Worm (Caenorhabditis elegans) whole organism, late embryonic: ENCODE results near the gene F13A7.12.

Experiments used
- C38D4.7 ChIP-seq: fragments of 200-800 bp; sonication (Bioruptor generic); optimal IDR thresholded peaks from 2 replicates; lab custom pipeline; 2018; ENCODE audit warnings: mild to moderate bottlenecking, missing genetic modification characterization, moderate library complexity, missing compliant biosample characterization
- T23F11.4 ChIP-seq: fragments of 200-800 bp; sonication (Bioruptor generic); optimal IDR thresholded peaks from 2 replicates; lab custom pipeline; 2018; ENCODE audit warnings: mild to moderate bottlenecking, missing genetic modification characterization, missing compliant biosample characterization
- ahr-1 ChIP-seq: sonication (generic microtip); optimal IDR thresholded peaks from 2 replicates; lab custom pipeline; 2016; ENCODE audit warnings: missing genetic modification characterization, missing compliant biosample characterization
- ama-1 ChIP-seq: fragments of 150-350 bp; optimal IDR thresholded peaks from 2 replicates; lab custom pipeline; 2014
- ceh-14 ChIP-seq: sonication (generic microtip); optimal IDR thresholded peaks from 2 replicates; lab custom pipeline; 2016; ENCODE audit warnings: missing genotype, missing genetic modification characterization, missing compliant biosample characterization
- ceh-19 ChIP-seq: fragments of 200-800 bp; sonication (Bioruptor generic); optimal IDR thresholded peaks from 2 replicates; lab custom pipeline; 2018; ENCODE audit warnings: mild to moderate bottlenecking, missing genetic modification characterization, missing compliant biosample characterization
- ceh-2 ChIP-seq: sonication (generic microtip); optimal IDR thresholded peaks from 2 replicates; lab custom pipeline; 2016; ENCODE audit warnings: missing genotype, missing genetic modification characterization, missing compliant biosample characterization
- ceh-24 ChIP-seq: sonication (generic microtip); optimal IDR thresholded peaks from 2 replicates; lab custom pipeline; 2016; ENCODE audit warnings: mild to moderate bottlenecking, missing genetic modification characterization, missing compliant biosample characterization
- ceh-30 ChIP-seq: fragments of 150-350 bp; optimal IDR thresholded peaks from 2 replicates; lab custom pipeline; 2014; ENCODE audit warnings: missing biosample characterization, missing genetic modification characterization
- ceh-31 ChIP-seq: sonication (generic microtip); optimal IDR thresholded peaks from 2 replicates; lab custom pipeline; 2016; ENCODE audit warnings: missing genetic modification characterization, missing compliant biosample characterization
- ceh-34 ChIP-seq: sonication (generic microtip); optimal IDR thresholded peaks from 2 replicates; lab custom pipeline; 2016; ENCODE audit warnings: mild to moderate bottlenecking, missing genetic modification characterization, missing compliant biosample characterization
- ceh-48 ChIP-seq: sonication (generic microtip); optimal IDR thresholded peaks from 2 replicates; lab custom pipeline; 2016; ENCODE audit warnings: missing genetic modification characterization, inconsistent platforms, missing compliant biosample characterization
- ceh-6 ChIP-seq: fragments of 200-800 bp; sonication (Bioruptor generic); optimal IDR thresholded peaks from 2 replicates; lab custom pipeline; 2018; ENCODE audit warnings: mild to moderate bottlenecking, missing genetic modification characterization, missing compliant biosample characterization
- che-1 ChIP-seq: sonication (generic microtip); optimal IDR thresholded peaks from 2 replicates; lab custom pipeline; 2016; ENCODE audit warnings: mild to moderate bottlenecking, missing genetic modification characterization, missing compliant biosample characterization
- dmd-4 ChIP-seq: sonication (generic microtip); optimal IDR thresholded peaks from 2 replicates; lab custom pipeline; 2016; ENCODE audit warnings: borderline replicate concordance, missing genetic modification characterization, missing compliant biosample characterization
- dve-1 ChIP-seq: sonication (generic microtip); optimal IDR thresholded peaks from 2 replicates; lab custom pipeline; 2017; ENCODE audit warnings: antibody characterized with exemption, mild to moderate bottlenecking, missing genetic modification characterization, missing compliant biosample characterization
- elt-2 ChIP-seq: sonication (generic microtip); optimal IDR thresholded peaks from 2 replicates; lab custom pipeline; 2016; ENCODE audit warnings: missing genetic modification reagents, missing genetic modification characterization, missing compliant biosample characterization
- elt-4 ChIP-seq: sonication (generic microtip); optimal IDR thresholded peaks from 2 replicates; lab custom pipeline; 2016; ENCODE audit warnings: missing genetic modification characterization, missing compliant biosample characterization
- eyg-1 ChIP-seq: sonication (generic microtip); optimal IDR thresholded peaks from 2 replicates; lab custom pipeline; 2016; ENCODE audit warnings: missing genotype, missing genetic modification characterization, missing compliant biosample characterization
- fax-1 ChIP-seq: sonication (generic microtip); optimal IDR thresholded peaks from 2 replicates; lab custom pipeline; 2016; ENCODE audit warnings: missing genotype, missing genetic modification characterization, missing compliant biosample characterization
- fkh-10 ChIP-seq: fragments of 150-350 bp; optimal IDR thresholded peaks from 2 replicates; lab custom pipeline; 2014; ENCODE audit warnings: missing biosample characterization, missing genetic modification reagents, missing genetic modification characterization
- fkh-6 ChIP-seq: sonication (generic microtip); optimal IDR thresholded peaks from 2 replicates; lab custom pipeline; 2016; ENCODE audit warnings: missing genetic modification characterization, missing compliant biosample characterization
- gmeb-2 ChIP-seq: sonication (generic microtip); optimal IDR thresholded peaks from 2 replicates; lab custom pipeline; 2016; ENCODE audit warnings: missing genetic modification characterization, inconsistent platforms, missing compliant biosample characterization
- hlh-15 ChIP-seq: sonication (generic microtip); optimal IDR thresholded peaks from 2 replicates; lab custom pipeline; 2016; ENCODE audit warnings: missing genetic modification characterization, missing compliant biosample characterization
- hlh-30 ChIP-seq: sonication (generic microtip); optimal IDR thresholded peaks from 2 replicates; lab custom pipeline; 2017; ENCODE audit warnings: antibody characterized with exemption, missing genetic modification characterization, missing compliant biosample characterization; ENCODE audit not compliant: insufficient read depth
- lim-6 ChIP-seq: sonication (generic microtip); optimal IDR thresholded peaks from 2 replicates; lab custom pipeline; 2016; ENCODE audit warnings: missing genetic modification characterization, missing compliant biosample characterization
- mec-3 ChIP-seq: sonication (generic microtip); optimal IDR thresholded peaks from 2 replicates; lab custom pipeline; 2016; ENCODE audit warnings: borderline replicate concordance, missing genetic modification characterization, missing compliant biosample characterization
- nfya-1 ChIP-seq: sonication (generic microtip); optimal IDR thresholded peaks from 2 replicates; lab custom pipeline; 2017; ENCODE audit warnings: missing genetic modification characterization, mild to moderate bottlenecking, missing compliant biosample characterization, antibody characterized with exemption, moderate library complexity
- nhr-11 ChIP-seq: fragments of 150-350 bp; optimal IDR thresholded peaks from 2 replicates; lab custom pipeline; 2014; ENCODE audit warnings: missing biosample characterization, missing genetic modification characterization
- npax-4 ChIP-seq: sonication (generic microtip); optimal IDR thresholded peaks from 2 replicates; lab custom pipeline; 2016; ENCODE audit warnings: missing genetic modification characterization, missing compliant biosample characterization
- odd-2 ChIP-seq: sonication (generic microtip); optimal IDR thresholded peaks from 2 replicates; lab custom pipeline; 2017; ENCODE audit warnings: antibody characterized with exemption, mild to moderate bottlenecking, missing genetic modification characterization, missing compliant biosample characterization
- pag-3 ChIP-seq: sonication (generic microtip); optimal IDR thresholded peaks from 2 replicates; lab custom pipeline; 2016; ENCODE audit warnings: missing compliant biosample characterization, missing genetic modification characterization, borderline replicate concordance
- pat-9 ChIP-seq: fragments of 200-800 bp; sonication (Bioruptor generic); optimal IDR thresholded peaks from 2 replicates; lab custom pipeline; 2018; ENCODE audit warnings: mild to moderate bottlenecking, missing genetic modification characterization, moderate library complexity, missing compliant biosample characterization
- pha-4 ChIP-seq: fragments of 150-350 bp; optimal IDR thresholded peaks from 2 replicates; lab custom pipeline; 2018; ENCODE audit warnings: missing biosample characterization, missing genetic modification reagents, missing genetic modification characterization
- pros-1 ChIP-seq: fragments of 150-350 bp; optimal IDR thresholded peaks from 2 replicates; lab custom pipeline; 2014; ENCODE audit warnings: missing biosample characterization, missing genetic modification reagents, missing genetic modification characterization
- sox-4 ChIP-seq: sonication (generic microtip); optimal IDR thresholded peaks from 2 replicates; lab custom pipeline; 2017; ENCODE audit warnings: mild to moderate bottlenecking, missing genetic modification characterization, inconsistent platforms, missing compliant biosample characterization
- syd-9 ChIP-seq: sonication (generic microtip); optimal IDR thresholded peaks from 2 replicates; lab custom pipeline; 2016; ENCODE audit warnings: mild to moderate bottlenecking, missing genetic modification characterization, moderate library complexity, missing compliant biosample characterization
- tbx-2 ChIP-seq: sonication (generic microtip); optimal IDR thresholded peaks from 2 replicates; lab custom pipeline; 2016; ENCODE audit warnings: missing genetic modification characterization, missing compliant biosample characterization
- tbx-7 ChIP-seq: sonication (generic microtip); optimal IDR thresholded peaks from 2 replicates; lab custom pipeline; 2016; ENCODE audit warnings: missing genotype, missing genetic modification characterization, missing compliant biosample characterization
- unc-42 ChIP-seq: sonication (generic microtip); optimal IDR thresholded peaks from 2 replicates; lab custom pipeline; 2016; ENCODE audit warnings: missing genotype, missing genetic modification characterization, missing compliant biosample characterization
- unc-55 ChIP-seq: sonication (generic microtip); optimal IDR thresholded peaks from 2 replicates; lab custom pipeline; 2017; ENCODE audit warnings: missing biosample characterization, missing genetic modification reagents, missing genetic modification characterization
- ztf-16 ChIP-seq: sonication (generic microtip); optimal IDR thresholded peaks from 2 replicates; lab custom pipeline; 2017; ENCODE audit warnings: missing genetic modification characterization, missing compliant biosample characterization

F13A7.12 gene

DNA sequence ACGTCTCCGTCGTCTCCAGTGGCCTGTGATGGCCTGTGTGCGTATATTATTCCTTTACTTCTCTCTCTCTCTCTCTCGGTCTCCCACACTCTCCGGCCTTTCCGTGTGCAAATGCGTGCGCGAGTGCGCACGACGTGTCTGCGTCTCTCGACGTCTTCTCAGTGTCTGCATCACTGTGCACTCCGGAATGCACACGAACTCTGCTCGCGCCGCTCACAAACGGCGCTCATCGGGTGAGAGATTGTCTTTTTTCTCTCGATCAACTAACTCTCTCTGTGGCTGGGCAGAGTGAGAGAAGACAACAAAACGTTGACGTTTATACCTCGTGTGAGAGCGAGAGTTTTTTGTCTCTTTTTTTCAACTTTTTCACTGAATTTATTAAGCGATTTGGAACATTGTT lies 39.9 kb upstream of the F13A7.12 start (continued):
- TF ChIP-seq ceh-31 (tag; lab: Kevin White, UChicago) (peak; percentile 91), nfya-1 (tag; lab: Kevin White, UChicago) (peak; percentile 92), che-1 (tag; lab: Kevin White, UChicago) (no peak), ztf-16 (tag; lab: Kevin White, UChicago) (peak; percentile 53), fkh-6 (tag; lab: Kevin White, UChicago) (no peak)

DNA sequence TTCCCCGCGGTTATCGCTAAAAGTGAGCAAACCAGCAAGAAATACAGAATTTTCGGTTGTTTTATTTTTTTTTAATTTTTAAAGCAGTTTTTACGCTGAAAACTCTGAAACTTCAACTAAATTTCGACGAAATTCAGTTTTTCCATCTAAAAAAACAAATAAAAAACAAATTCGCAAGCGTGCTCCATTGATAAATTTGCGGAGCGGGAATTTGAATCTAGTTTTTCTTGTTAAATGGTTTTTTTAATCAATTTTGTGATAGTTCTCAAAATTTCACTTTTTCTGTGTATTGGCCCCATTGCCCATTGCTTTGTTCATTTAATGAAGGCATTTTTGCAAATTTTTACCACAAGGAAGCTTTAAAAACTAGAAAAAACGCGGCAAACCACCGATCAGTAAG lies 39.0 kb upstream of the F13A7.12 start:
- TF ChIP-seq odd-2 (tag; lab: Kevin White, UChicago) (no peak), pat-9 (tag; lab: Kevin White, UChicago) (no peak), unc-55 (GFP tag; lab: Kevin White, UChicago) (no peak), ceh-14 (tag; lab: Kevin White, UChicago) (no peak), dmd-4 (tag; lab: Kevin White, UChicago) (no peak), ceh-19 (GFP tag; lab: Kevin White, UChicago) (no peak), T23F11.4 (GFP tag; lab: Kevin White, UChicago) (no peak), hlh-15 (tag; lab: Kevin White, UChicago) (no peak), fkh-10 (no peak), unc-42 (tag; lab: Kevin White, UChicago) (no peak), fax-1 (tag; lab: Kevin White, UChicago) (no peak), ceh-30 (tag; lab: Kevin White, UChicago) (no peak), eyg-1 (tag; lab: Kevin White, UChicago) (no peak)

DNA sequence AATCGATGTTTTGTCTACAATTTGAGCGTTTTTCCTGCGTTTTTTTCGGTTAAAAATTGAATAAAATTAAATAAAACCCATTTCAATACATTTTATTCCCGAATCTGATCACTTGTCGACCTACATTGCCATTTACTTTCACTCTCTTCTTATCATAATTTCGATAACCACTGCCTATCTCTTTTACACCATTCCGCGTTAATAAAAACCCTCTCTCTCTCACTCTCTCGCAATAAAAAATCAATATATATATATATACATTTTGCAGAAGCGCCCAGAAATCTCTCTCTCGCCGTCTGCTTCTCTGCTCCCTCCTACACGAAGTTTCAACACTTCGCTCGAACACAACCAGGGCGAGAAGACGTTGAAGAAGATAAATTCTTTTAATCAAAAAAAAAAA lies 38.6 kb upstream of the F13A7.12 start, which contains the start of gene pptr-1:
Gene pptr-1 (plus strand): TSS at position 269 of the 400 bp plus-strand sequence.
- TF ChIP-seq mec-3 (tag; lab: Kevin White, UChicago): no peak
- TF ChIP-seq elt-2 (tag; lab: Kevin White, UChicago): peak; percentile 65
- TF ChIP-seq ceh-48 (tag; lab: Kevin White, UChicago): peak; percentile 1
- TF ChIP-seq, all 69 proteins: peak for 2

DNA sequence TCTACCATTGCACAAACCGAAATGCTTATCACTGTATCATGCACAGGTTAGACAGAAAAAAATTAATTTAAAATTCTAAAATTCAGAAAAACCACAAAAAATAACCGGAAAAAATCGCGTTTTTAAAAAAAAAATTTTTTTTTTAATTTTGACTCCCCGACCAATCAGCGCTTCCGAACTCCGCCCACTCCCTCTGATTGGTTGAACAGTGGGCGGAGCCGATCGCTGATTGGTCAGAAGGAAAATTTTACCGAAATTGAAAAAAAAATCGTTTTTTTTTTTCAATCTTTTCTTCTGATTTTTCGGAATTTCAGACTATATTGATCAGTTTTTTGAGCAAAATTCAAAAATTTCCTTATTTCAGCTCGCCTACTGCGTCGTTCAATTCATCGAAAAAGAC lies 34.5 kb upstream of the F13A7.12 start:
- peak; percentile 99 for TF ChIP-seq nfya-1 (tag; lab: Kevin White, UChicago)
- TF ChIP-seq ceh-2 (tag; lab: Kevin White, UChicago): no peak

DNA sequence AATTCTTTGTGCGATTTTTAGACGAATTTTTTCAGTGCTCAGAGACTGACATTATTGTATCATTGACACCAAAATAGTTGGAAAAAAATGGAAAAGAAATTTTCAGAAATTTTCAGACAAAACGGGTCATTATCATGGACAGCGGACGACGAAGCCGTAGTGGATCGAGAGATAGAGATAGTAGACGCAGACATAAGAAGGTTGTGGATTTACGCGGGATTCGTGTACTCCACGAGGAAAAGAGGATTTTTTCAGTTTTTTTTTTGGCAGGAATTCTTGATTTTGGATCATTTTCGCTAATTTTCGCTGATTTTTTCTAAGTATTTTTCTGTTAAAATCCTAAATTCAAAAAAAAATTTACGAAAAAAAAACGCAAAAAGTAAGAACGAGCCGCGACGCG lies 28.3 kb upstream of the F13A7.12 start, which contains the start of gene W08G11.3:
Gene W08G11.3 (plus strand): TSS at position 107 of the 400 bp plus-strand sequence.
- peak; percentile 53 for TF ChIP-seq ama-1 (lab: Kevin White, UChicago)
- TF ChIP-seq nhr-11 (tag; lab: Kevin White, UChicago): no peak

DNA sequence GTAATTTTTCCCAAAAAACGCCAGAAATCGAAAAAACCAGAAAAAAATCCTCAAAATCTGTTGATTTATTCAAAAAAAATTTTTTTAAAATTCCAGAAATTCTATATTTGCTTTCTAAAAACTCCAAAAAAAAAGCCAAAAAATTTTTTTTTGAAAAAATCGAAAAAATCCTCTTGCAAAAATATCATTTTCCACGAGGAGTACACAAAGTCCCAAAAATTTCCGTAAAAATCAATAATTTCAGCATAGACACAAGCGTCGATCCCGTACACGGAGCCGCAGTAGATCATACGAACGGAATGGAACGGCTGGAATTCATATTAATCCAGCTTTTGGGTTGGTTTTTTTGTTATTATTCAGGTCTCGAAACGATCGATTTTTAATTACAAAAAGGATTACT lies 27.7 kb upstream of the F13A7.12 start:
- TF ChIP-seq pag-3 (tag; lab: Kevin White, UChicago): no peak
- no peak for TF ChIP-seq unc-42 (tag; lab: Kevin White, UChicago)
- TF ChIP-seq npax-4: no peak
- no peak for TF ChIP-seq tbx-7 (tag; lab: Kevin White, UChicago)
- no peak for TF ChIP-seq ceh-6

DNA sequence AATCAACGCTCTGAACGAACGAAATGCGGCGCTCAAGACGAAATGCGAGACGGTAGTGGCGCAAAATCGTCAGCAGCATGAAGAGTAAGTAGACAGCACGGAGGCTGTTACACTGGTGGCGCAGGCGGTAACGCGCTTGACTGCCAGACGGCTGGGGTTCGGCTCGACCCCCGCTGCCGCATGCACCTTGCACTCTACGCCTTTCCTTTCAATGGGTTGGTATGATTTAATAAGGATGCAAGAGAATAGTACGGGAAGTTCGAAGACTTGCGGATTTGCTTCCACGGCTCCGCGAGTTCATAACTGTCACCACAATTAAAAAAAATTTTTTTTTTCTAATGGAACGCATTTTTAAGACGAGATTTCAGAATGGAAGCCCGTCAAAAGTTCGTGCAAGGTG lies 25.8 kb upstream of the F13A7.12 start:
- TF ChIP-seq pha-4 (tag; lab: Kevin White, UChicago) (no peak), dve-1 (tag; lab: Kevin White, UChicago) (peak; percentile 48), ahr-1 (no peak), pros-1 (tag; lab: Kevin White, UChicago) (peak; percentile 72), tbx-2 (peak; percentile 71), C38D4.7 (GFP tag; lab: Kevin White, UChicago) (peak; percentile 34), lim-6 (no peak), syd-9 (tag; lab: Kevin White, UChicago) (peak; percentile 48), gmeb-2 (tag; lab: Kevin White, UChicago) (peak; percentile 69), sox-4 (peak; percentile 47), mec-3 (tag; lab: Kevin White, UChicago) (no peak), elt-4 (tag; lab: Kevin White, UChicago) (peak; percentile 81), ceh-24 (tag; lab: Kevin White, UChicago) (no peak), ceh-34 (tag; lab: Kevin White, UChicago) (peak; percentile 69), fkh-10 (no peak), hlh-30 (tag; lab: Kevin White, UChicago) (peak; percentile 9)
